Fruit fly (Drosophila melanogaster): ENCODE results near the gene robl37BC.

The robl37BC gene

DNA sequence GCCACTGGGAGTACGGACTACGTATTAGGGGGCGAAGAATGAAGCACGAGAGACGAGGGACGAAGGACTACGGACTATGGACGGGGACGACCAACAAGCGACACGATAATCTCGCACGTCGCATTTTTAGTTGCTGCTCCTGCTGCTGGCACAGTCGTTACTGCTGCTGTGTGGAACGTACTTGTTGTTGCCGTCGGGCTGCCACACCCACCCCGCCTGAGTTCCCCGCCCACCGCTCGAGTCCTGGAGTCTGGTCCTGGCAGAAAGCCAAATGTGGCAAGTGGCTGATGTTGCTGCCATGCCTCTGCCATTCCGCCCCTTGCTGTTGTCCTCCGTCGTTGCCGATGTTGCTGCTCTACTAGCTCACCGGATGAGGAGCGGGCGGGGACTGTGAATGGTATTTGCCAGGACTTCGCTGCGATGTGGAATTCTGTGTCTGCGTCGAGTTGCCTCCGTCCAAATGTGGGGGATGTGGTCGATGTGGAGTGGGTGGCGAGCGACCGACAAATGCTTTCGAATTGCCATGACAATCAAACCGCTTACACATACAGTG is 2.2 kb downstream of the robl37BC start:
- no peak for TF ChIP-seq CTCF (optimal IDR thresholded peaks at IDR 0.05)
- no peak for TF ChIP-seq CG8478 (optimal IDR thresholded peaks at IDR 0.05)

DNA sequence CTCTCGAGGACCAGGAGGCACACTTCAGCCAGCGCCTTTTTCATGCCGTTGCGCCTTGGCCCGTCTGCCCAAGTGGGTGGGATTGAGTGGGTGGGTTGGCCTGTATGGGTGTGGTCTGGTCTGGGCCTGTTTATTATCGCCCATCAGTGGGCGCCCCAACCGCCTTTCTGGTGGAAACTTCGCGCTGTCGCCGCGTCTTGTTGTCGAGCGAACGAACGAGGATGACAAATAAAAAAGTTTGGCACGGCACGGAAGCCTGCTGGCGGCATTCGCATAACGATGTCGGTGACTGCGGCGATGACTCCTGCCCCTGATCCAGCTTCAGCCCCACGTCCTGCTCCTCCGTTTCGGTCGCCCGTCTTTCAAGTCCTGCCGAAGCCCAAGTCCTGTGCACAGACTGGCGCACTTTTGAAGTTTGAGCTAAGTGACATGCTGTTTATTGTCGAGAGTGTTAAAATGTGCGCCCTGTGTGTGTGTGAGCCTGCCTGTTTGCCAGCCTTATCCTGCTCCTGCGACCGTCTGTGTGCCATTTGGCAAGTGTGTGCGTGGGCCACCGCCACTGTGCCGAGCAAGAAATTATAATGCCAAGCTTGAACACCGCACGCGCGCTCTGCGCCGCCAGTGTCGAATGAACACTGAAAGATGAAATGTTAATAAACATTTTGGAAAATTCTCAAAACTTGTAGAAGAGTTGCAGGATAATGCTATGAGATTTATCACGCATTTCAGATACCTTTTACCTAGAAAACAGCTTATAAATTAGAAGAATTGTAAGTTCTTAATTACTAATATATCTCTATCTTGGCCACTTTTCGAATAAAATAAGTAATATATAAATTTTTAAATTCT is 3.6 kb downstream of the robl37BC start:
- TF ChIP-seq CTCF (optimal IDR thresholded peaks at IDR 0.05): no peak
- TF ChIP-seq CG8478 (optimal IDR thresholded peaks at IDR 0.05): no peak

- TF ChIP-seq CG8478 (optimal IDR thresholded peaks at IDR 0.05): no peak
- TF ChIP-seq CTCF (optimal IDR thresholded peaks at IDR 0.05): no peak
Measured at dm6 chr2L:19014881-19015366, 4.3 kb downstream of the robl37BC start.

dm6 chr2L:19015628-19016027 is 5.0 kb downstream of the robl37BC start:
- TF ChIP-seq CTCF (optimal IDR thresholded peaks at IDR 0.05) (no peak), CG8478 (optimal IDR thresholded peaks at IDR 0.05) (no peak)

dm6 chr2L:19017060-19017459 is 6.4 kb downstream of the robl37BC start:
- TF ChIP-seq CG8478 (optimal IDR thresholded peaks at IDR 0.05) (no peak), CTCF (optimal IDR thresholded peaks at IDR 0.05) (no peak)

dm6 chr2L:19018266-19018665 is 7.6 kb downstream of the robl37BC start:
- TF ChIP-seq CG8478 (optimal IDR thresholded peaks at IDR 0.05) (no peak), CTCF (optimal IDR thresholded peaks at IDR 0.05) (no peak)

dm6 chr2L:19019160-19019592 is 8.5 kb downstream of the robl37BC start:
- no peak for TF ChIP-seq CG8478 (optimal IDR thresholded peaks at IDR 0.05)
- no peak for TF ChIP-seq CTCF (optimal IDR thresholded peaks at IDR 0.05)

DNA sequence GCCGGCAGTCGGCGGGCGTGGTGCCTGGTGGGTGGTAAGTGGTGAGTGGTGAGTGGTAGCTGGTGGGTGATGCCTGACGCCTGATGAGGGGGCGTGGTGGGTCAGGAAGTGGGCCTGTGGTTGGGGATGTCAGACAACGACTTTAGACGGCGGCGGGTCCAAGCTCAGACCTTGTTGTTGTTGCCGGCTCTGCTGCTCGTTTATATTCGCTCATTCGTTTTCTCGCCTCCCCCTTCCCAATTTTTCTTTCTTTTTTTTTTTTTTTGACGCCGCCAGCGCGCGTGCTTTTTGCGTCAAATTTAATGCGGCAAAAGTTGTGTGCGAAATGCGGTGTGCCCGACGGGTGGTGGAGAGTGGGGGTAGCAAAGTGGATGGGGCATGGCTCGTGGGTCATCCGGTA is 9.0 kb downstream of the robl37BC start:
- TF ChIP-seq CG8478 (optimal IDR thresholded peaks at IDR 0.05) (no peak), CTCF (optimal IDR thresholded peaks at IDR 0.05) (no peak)

dm6 chr2L:19021278-19022220 is 10.9 kb downstream of the robl37BC start:
- TF ChIP-seq CG8478 (optimal IDR thresholded peaks at IDR 0.05): no peak
- TF ChIP-seq CTCF (optimal IDR thresholded peaks at IDR 0.05): no peak

- TF ChIP-seq CG8478 (optimal IDR thresholded peaks at IDR 0.05): no peak
- no peak for TF ChIP-seq CTCF (optimal IDR thresholded peaks at IDR 0.05)
Measured at dm6 chr2L:19022221-19022516, 11.5 kb downstream of the robl37BC start, which contains the start of gene CG15172. CG15172 (plus strand) TSS chr2L:19022417.

DNA sequence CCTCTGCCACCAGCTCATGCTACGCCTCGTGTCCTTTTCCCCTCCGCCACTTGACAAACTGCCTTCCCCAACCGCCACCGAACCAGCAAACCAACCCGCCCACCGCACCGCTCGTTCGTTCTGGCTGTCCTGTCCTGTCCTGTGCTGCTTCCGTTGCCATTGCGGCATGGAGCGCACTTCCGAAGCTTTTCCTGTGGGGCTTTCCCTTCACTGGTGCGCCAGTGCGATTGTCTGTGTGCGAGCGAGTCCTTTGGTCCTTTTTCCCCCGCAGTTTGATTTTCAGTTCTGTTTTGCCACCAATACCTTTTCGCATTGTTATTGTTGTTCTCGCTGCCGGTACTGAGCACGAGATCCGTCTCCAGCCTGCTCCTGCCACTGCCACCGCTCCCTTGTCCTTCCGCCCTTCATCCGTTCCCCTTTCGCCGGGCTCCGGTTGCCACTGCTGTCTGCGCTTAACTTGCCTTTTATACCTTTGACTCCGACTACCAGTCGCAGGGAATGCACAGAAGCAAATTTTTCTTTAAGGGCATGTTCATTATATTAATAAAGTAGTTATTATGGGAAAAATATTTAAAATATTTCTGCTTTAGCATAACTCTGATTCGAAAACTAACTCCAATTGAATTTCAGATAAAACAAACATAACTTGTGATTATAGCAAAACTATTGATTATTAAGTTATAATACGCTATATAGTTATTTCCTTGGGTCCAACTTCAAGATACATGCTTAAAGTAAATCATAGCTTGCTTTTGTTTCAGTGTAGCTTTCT is 13.5 kb downstream of the robl37BC start:
- TF ChIP-seq CG8478 (optimal IDR thresholded peaks at IDR 0.05) (no peak), CTCF (optimal IDR thresholded peaks at IDR 0.05) (no peak)

dm6 chr2L:19024744-19025059 is 14.0 kb downstream of the robl37BC start:
- TF ChIP-seq CTCF (optimal IDR thresholded peaks at IDR 0.05) (no peak), CG8478 (optimal IDR thresholded peaks at IDR 0.05) (no peak)

- TF ChIP-seq CTCF (optimal IDR thresholded peaks at IDR 0.05) (no peak), CG8478 (optimal IDR thresholded peaks at IDR 0.05) (no peak)
Measured at dm6 chr2L:19026491-19027197, 16.0 kb downstream of the robl37BC start.

DNA sequence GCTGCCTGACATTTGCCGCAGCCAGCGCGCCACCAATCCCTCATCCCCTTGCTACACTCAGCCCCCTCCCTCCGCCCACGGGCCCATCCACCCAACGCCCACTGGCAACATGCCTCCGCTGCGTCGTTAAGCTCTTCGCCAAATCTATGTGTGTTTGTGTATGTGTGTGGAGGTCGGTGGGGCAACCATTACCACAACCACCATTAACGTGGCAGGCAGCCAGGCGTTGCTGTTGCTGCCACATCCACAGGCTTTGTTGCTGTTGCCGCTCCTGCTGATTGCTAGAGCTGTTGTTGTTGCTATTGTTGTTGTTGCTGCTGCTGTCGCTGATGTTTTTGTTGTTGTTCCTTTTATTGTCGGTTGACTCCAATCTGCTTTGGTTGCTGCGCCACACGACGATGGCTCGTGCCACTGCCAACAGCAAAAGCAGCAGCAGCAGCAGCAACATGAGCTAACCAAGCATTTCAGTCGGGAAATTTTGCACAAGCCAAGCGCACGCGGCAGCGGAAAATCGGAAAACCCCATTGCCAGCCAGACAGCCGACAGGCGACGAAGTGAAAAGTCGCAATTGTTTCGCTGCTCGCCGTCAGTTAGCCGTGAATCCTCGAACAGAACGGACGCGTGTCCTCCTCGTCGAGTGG is 16.7 kb downstream of the robl37BC start, which contains the start of gene Sidpn:
TSS of gene Sidpn (plus strand) at position 465 of the 641 bp plus-strand sequence.
- TF ChIP-seq CG8478 (optimal IDR thresholded peaks at IDR 0.05) (no peak), CTCF (optimal IDR thresholded peaks at IDR 0.05) (no peak)
